Worm (Caenorhabditis elegans) whole organism, L2 larva: Measurements from ENCODE around the gene lit-1.

Experiments
- C34F6.9 ChIP-seq: fragments of 150-350 bp; optimal IDR thresholded peaks from 2 replicates; lab custom pipeline; 2014; ENCODE audit warnings: missing biosample characterization, missing genetic modification characterization
- R02D3.7 ChIP-seq: fragments of 150-350 bp; optimal IDR thresholded peaks from 2 replicates; lab custom pipeline; 2014; ENCODE audit warnings: missing biosample characterization, missing genetic modification characterization
- Y55F3AM.14 ChIP-seq: fragments of 200-800 bp; sonication (Bioruptor generic); optimal IDR thresholded peaks from 2 replicates; lab custom pipeline; 2018; ENCODE audit warnings: mild to moderate bottlenecking, missing genetic modification characterization, missing compliant biosample characterization
- alr-1 ChIP-seq: fragments of 150-350 bp; optimal IDR thresholded peaks from 2 replicates; lab custom pipeline; 2014; ENCODE audit warnings: missing biosample characterization, missing genetic modification characterization
- aly-2 ChIP-seq: fragments of 150-350 bp; optimal IDR thresholded peaks from 2 replicates; lab custom pipeline; 2014; ENCODE audit warnings: missing biosample characterization, missing genetic modification characterization
- ceh-16 ChIP-seq: fragments of 150-350 bp; optimal IDR thresholded peaks from 2 replicates; lab custom pipeline; 2014; ENCODE audit warnings: missing biosample characterization, missing genetic modification characterization
- ceh-82 ChIP-seq: fragments of 150-350 bp; optimal IDR thresholded peaks from 2 replicates; lab custom pipeline; 2014; ENCODE audit warnings: missing biosample characterization, missing genetic modification characterization
- dmd-4 ChIP-seq: sonication (generic microtip); optimal IDR thresholded peaks from 2 replicates; lab custom pipeline; 2017; ENCODE audit warnings: missing biosample characterization, missing genetic modification characterization
- egl-27 ChIP-seq: sonication (generic microtip); optimal IDR thresholded peaks from 3 replicates; lab custom pipeline; 2017; ENCODE audit warnings: missing biosample characterization, missing genetic modification reagents, missing genetic modification characterization
- elt-3 ChIP-seq: sonication (generic microtip); optimal IDR thresholded peaks from 2 replicates; lab custom pipeline; 2017; ENCODE audit warnings: missing biosample characterization, missing genetic modification characterization
- fos-1 ChIP-seq: fragments of 150-350 bp; optimal IDR thresholded peaks from 2 replicates; lab custom pipeline; 2014; ENCODE audit warnings: missing biosample characterization, missing genetic modification characterization
- gmeb-1 ChIP-seq: fragments of 150-350 bp; optimal IDR thresholded peaks from 2 replicates; lab custom pipeline; 2014; ENCODE audit warnings: missing biosample characterization, missing genetic modification characterization
- lin-11 ChIP-seq: fragments of 150-350 bp; sonication (generic microtip); optimal IDR thresholded peaks from 2 replicates; lab custom pipeline; 2014; ENCODE audit warnings: missing biosample characterization, missing genetic modification characterization, inconsistent platforms, mixed read lengths
- lin-39 ChIP-seq: fragments of 150-350 bp; optimal IDR thresholded peaks from 2 replicates; lab custom pipeline; 2014; ENCODE audit warnings: missing biosample characterization, missing genetic modification reagents, missing genetic modification characterization
- lsy-2 ChIP-seq, 2 experiments: fragments of 150-350 bp in 1 of 2; sonication (generic microtip) in 1 of 2; optimal IDR thresholded peaks; 2 replicates each; lab custom pipeline; 2014 to 2017; ENCODE audit warnings: missing biosample characterization in 2 of 2, missing genetic modification characterization in 2 of 2
- mab-5 ChIP-seq: fragments of 150-350 bp; optimal IDR thresholded peaks from 2 replicates; lab custom pipeline; 2014; ENCODE audit warnings: missing biosample characterization, missing genetic modification characterization
- mdl-1 ChIP-seq, 2 experiments: fragments of 150-350 bp in 1 of 2; sonication (generic microtip) in 1 of 2; optimal IDR thresholded peaks; 2 replicates each; lab custom pipeline; 2017; ENCODE audit warnings: missing biosample characterization in 2 of 2, missing genetic modification characterization in 2 of 2
- nhr-12 ChIP-seq: fragments of 150-350 bp; optimal IDR thresholded peaks from 2 replicates; lab custom pipeline; 2014; ENCODE audit warnings: missing biosample characterization, missing genetic modification characterization
- nhr-21 ChIP-seq: fragments of 150-350 bp; optimal IDR thresholded peaks from 2 replicates; lab custom pipeline; 2014; ENCODE audit warnings: missing biosample characterization, missing genetic modification characterization
- nhr-23 ChIP-seq: fragments of 150-350 bp; optimal IDR thresholded peaks from 2 replicates; lab custom pipeline; 2014; ENCODE audit warnings: missing biosample characterization, missing genetic modification reagents, missing genetic modification characterization
- nhr-237 ChIP-seq: fragments of 150-350 bp; optimal IDR thresholded peaks from 2 replicates; lab custom pipeline; 2014; ENCODE audit warnings: missing biosample characterization, missing genetic modification characterization
- nhr-6 ChIP-seq: fragments of 150-350 bp; optimal IDR thresholded peaks from 2 replicates; lab custom pipeline; 2014; ENCODE audit warnings: missing biosample characterization, missing genetic modification characterization
- nhr-77 ChIP-seq: fragments of 150-350 bp; optimal IDR thresholded peaks from 2 replicates; lab custom pipeline; 2014; ENCODE audit warnings: missing biosample characterization, missing genetic modification characterization
- peb-1 ChIP-seq: fragments of 150-350 bp; optimal IDR thresholded peaks from 2 replicates; lab custom pipeline; 2014; ENCODE audit warnings: missing biosample characterization, missing genetic modification characterization
- sem-4 ChIP-seq: fragments of 150-350 bp; optimal IDR thresholded peaks from 2 replicates; lab custom pipeline; 2014; ENCODE audit warnings: missing biosample characterization, missing genetic modification reagents, missing genetic modification characterization
- skn-1 ChIP-seq: sonication (generic microtip); optimal IDR thresholded peaks from 2 replicates; lab custom pipeline; 2017; ENCODE audit warnings: missing biosample characterization, missing genetic modification characterization
- sma-3 ChIP-seq: sonication (generic microtip); optimal IDR thresholded peaks from 2 replicates; lab custom pipeline; 2016; ENCODE audit warnings: missing genetic modification reagents, missing genetic modification characterization, missing compliant biosample characterization
- sma-9 ChIP-seq, 2 experiments: fragments of 150-350 bp in 1 of 2; sonication (generic microtip) in 1 of 2; optimal IDR thresholded peaks; 2 replicates each; lab custom pipeline; 2014 to 2016; ENCODE audit warnings: missing genetic modification characterization in 2 of 2, mild to moderate bottlenecking in 1 of 2, missing biosample characterization in 1 of 2, missing compliant biosample characterization in 1 of 2, missing genetic modification reagents in 1 of 2, moderate library complexity in 1 of 2
- snpc-4 ChIP-seq: fragments of 150-350 bp; optimal IDR thresholded peaks from 2 replicates; lab custom pipeline; 2014; ENCODE audit warnings: missing biosample characterization, missing genetic modification characterization
- unc-55 ChIP-seq: fragments of 150-350 bp; sonication (generic microtip); optimal IDR thresholded peaks from 3 replicates; lab custom pipeline; 2014; ENCODE audit warnings: missing biosample characterization, missing genetic modification reagents, missing genetic modification characterization
- unc-62 ChIP-seq: fragments of 150-350 bp; optimal IDR thresholded peaks from 2 replicates; lab custom pipeline; 2014; ENCODE audit warnings: missing biosample characterization, missing genetic modification reagents, missing genetic modification characterization
- zag-1 ChIP-seq: fragments of 150-350 bp; optimal IDR thresholded peaks from 2 replicates; lab custom pipeline; 2014; ENCODE audit warnings: missing biosample characterization, missing genetic modification characterization
- ztf-1 ChIP-seq: fragments of 200-800 bp; sonication (Bioruptor generic); conservative IDR thresholded peaks from 2 replicates; pipeline ENCODE4 v1.3.6; 2022; ENCODE audit warnings: missing genetic modification characterization, missing compliant biosample characterization
- ztf-11 ChIP-seq: sonication (generic microtip); optimal IDR thresholded peaks from 2 replicates; lab custom pipeline; 2017; ENCODE audit warnings: missing biosample characterization, missing genetic modification characterization

lit-1 gene

DNA sequence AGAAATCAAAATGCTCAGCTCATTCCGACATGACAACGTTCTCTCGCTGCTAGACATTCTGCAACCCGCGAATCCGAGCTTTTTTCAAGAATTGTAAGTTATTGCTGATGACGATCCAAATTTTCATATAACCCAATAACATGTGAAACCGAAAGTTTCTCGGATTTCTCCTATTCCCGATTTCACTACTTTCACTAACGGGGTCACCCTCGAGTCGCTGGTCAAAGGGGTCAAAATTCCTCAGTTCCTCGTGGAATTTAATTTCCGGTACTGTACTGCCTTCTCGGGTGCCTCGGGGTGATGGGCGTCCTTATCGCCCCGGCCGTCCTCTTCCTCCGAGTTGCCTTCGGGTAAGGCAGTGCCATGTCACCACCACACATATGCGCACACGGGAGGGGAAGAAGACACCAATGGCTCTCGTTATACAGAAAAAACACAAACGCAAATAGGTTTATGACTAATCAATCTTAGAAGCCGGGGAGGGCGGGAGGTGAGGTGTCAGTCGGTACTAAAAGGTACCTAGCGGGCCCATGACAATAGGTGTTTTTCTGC is 18.5 kb downstream of the lit-1 start (continued):
- no peak for TF ChIP-seq peb-1 (tag; lab: Kevin White, UChicago)

DNA sequence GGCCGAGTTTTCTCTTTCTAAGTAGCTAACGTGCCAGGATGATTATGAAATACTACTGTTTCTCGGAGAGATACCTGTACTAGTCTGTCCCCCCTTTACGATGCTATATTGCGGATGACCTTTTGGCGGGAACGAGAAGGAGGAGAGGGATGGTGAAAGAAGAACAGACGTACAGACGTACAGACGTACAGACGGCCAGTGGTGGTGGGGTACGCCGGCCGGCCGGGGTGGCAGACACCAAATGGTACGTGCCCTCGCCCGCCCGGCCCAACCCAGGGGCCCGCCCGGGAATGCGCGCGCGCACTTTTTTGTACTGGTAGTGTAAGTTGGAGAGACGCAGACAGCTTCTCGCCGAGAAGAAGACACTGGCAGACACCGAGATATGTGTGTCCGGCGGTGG is 19.3 kb downstream of the lit-1 start:
- TF ChIP-seq ceh-16 (tag; lab: Kevin White, UChicago) (no peak), nhr-77 (tag; lab: Kevin White, UChicago) (no peak), unc-62 (no peak), fos-1 (tag; lab: Kevin White, UChicago) (no peak), nhr-23 (tag; lab: Kevin White, UChicago) (no peak), nhr-237 (tag; lab: Kevin White, UChicago) (no peak), mab-5 (tag; lab: Kevin White, UChicago) (no peak), ceh-82 (tag; lab: Kevin White, UChicago) (no peak), lin-39 (tag; lab: Kevin White, UChicago) (no peak)

DNA sequence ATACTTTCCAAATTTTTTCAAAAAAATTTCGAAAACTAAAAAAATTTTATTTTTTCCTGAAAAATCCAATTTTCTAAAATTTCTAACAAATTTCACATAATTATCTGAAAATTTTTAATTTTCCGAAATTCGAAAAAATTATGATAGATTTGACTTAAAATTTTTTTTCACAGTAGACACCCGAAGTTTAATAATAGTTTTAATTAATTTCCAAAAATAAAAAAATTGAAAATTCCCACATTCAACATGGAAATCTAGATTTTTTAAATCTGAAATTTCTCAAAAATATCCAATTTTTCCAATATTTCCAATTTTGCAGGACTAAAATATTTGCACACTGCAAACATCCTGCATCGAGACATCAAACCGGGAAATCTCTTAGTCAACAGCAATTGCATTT is 20.2 kb downstream of the lit-1 start:
- TF ChIP-seq ztf-11 (no peak), unc-55 (GFP tag; lab: Kevin White, UChicago) (no peak), egl-27 (tag; lab: Kevin White, UChicago) (no peak)

DNA sequence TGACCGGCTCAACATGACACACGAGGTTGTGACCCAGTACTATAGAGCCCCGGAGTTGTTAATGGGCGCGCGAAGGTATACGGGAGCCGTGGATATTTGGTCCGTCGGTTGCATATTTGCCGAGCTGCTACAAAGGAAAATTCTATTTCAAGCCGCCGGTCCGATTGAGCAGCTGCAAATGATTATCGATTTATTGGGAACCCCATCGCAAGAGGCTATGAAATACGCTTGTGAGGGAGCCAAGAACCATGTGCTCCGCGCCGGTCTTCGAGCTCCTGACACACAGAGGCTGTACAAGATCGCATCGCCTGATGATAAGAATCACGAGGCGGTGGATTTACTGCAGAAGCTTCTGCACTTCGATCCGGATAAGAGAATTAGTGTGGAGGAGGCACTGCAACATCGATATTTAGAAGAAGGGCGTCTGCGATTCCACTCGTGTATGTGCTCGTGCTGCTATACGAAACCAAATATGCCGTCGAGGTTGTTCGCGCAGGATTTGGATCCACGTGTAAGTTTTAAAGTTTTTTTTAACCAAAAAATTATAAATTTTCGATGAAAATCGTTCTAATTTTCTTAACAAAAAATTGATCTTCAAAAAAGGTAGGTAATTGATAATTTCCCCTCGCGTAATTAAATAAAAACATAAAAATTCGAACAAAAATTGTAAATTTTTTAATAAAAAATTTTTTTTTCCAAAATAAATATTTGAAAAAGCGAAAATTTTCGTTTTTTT is 20.8 kb downstream of the lit-1 start:
- TF ChIP-seq ceh-82 (tag; lab: Kevin White, UChicago): no peak

DNA sequence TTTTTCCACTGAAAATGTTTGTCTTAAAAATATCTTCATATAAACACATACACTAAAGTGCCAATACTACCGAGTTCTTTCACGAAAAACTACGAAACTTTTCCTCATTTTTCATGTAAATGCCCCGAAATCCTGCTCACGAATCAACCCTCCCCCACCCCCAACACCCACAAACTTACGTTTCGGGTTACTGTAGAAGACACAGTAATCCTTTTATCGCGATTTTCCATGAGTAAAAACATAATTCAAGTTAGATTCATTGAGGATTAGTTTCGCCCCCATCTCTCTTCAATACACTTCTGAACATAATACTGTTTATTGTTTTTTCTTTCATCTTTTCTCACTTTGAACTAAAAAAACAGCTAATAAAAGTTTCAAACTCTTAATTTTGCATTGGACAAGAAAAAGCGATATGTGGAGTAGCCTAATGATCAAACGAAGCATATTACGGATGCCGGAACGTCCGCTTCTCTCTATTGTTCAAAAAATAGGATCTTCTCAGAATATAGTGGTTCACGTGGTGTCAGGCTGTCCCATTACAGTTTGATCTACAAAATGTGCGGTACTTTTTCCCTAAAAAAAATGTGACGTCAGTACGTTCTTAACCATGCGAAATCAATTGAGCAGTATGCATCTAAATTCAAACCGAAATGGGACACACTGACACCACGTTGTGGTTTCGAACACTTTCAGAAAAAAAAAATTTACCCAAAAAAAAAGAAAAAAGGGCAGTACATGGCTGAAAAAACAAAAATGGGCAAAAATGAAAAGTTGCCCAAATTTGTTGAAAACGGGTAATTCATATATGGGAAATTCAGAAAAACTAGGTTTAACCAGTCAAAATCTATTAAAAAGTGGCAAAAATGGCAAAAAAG is 22.5 kb downstream of the lit-1 start:
- TF ChIP-seq lin-39 (tag; lab: Kevin White, UChicago) (no peak), Y55F3AM.14 (GFP tag; lab: Kevin White, UChicago) (no peak), lsy-2 (tag; optimal IDR thresholded peaks at IDR 0.05; lab: Kevin White, UChicago) (no peak), zag-1 (no peak), snpc-4 (no peak), nhr-23 (tag; lab: Kevin White, UChicago) (no peak), unc-62 (no peak), sem-4 (tag; lab: Kevin White, UChicago) (no peak), mab-5 (tag; lab: Kevin White, UChicago) (no peak), gmeb-1 (tag; lab: Kevin White, UChicago) (no peak), elt-3 (no peak), sma-9 (GFP tag; optimal IDR thresholded peaks at IDR 0.05; lab: Kevin White, UChicago) (no peak), sma-9 (tag; optimal IDR thresholded peaks at IDR 0.05; lab: Kevin White, UChicago) (no peak), nhr-21 (tag; lab: Kevin White, UChicago) (no peak), nhr-237 (tag; lab: Kevin White, UChicago) (no peak), ceh-16 (tag; lab: Kevin White, UChicago) (no peak), skn-1 (tag; lab: Kevin White, UChicago) (no peak), nhr-6 (no peak)

DNA sequence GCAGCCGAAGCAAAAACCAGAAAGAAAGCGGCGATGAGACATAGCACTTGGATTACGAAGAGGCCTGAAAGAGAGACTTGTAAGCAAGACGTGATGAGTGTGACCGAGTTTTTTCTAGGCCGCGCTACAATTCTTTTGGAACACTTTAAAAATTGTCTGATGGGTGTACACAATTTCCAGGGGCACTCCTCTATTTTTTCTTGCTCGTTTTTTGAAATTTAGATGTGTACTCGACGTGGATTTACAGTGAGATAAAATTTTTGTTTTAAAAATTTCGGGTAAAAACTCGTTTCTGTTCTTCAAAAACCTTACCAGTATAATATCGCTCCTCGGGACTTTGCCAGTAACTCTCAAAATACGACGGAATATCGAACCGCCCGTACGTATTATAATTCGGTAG is 28.0 kb downstream of the lit-1 start:
- TF ChIP-seq C34F6.9 (tag; lab: Kevin White, UChicago) (no peak), lsy-2 (tag; optimal IDR thresholded peaks at IDR 0.05; lab: Kevin White, UChicago) (no peak), ztf-1 (GFP tag; lab: Robert Waterston, UW) (no peak), nhr-12 (no peak), mdl-1 (tag; optimal IDR thresholded peaks at IDR 0.05; lab: Kevin White, UChicago) (no peak), sma-3 (GFP tag; lab: Kevin White, UChicago) (no peak), nhr-23 (tag; lab: Kevin White, UChicago) (no peak), ceh-82 (tag; lab: Kevin White, UChicago) (no peak), Y55F3AM.14 (GFP tag; lab: Kevin White, UChicago) (no peak), egl-27 (tag; lab: Kevin White, UChicago) (no peak), mab-5 (tag; lab: Kevin White, UChicago) (no peak), dmd-4 (tag; lab: Kevin White, UChicago) (no peak), R02D3.7 (tag; lab: Kevin White, UChicago) (no peak), alr-1 (tag; lab: Kevin White, UChicago) (no peak), aly-2 (tag; lab: Kevin White, UChicago) (no peak), sem-4 (tag; lab: Kevin White, UChicago) (no peak), peb-1 (tag; lab: Kevin White, UChicago) (no peak), lin-11 (tag; lab: Kevin White, UChicago) (no peak), nhr-237 (tag; lab: Kevin White, UChicago) (no peak), gmeb-1 (tag; lab: Kevin White, UChicago) (no peak)
- TF ChIP-seq, all 48 proteins: peak for 0
